Fruit fly (Drosophila melanogaster) whole organism, embryonic: ENCODE measurements around the gene CG44040.
A peak's percentile ranks its signal among the peaks of the same experiment; 100 is the strongest.

Experiments used
- B-H2 ChIP-seq: fragments of 200-800 bp; sonication (Bioruptor generic); optimal IDR thresholded peaks from 2 replicates; lab custom pipeline; 2018; ENCODE audit warnings: missing biosample characterization, mild to moderate bottlenecking, missing genetic modification characterization
- CG11504 ChIP-seq: fragments of 200-800 bp; sonication (Bioruptor generic); optimal IDR thresholded peaks from 3 replicates; lab custom pipeline; 2019; ENCODE audit warnings: missing biosample characterization, mild to moderate bottlenecking, missing genetic modification characterization, moderate library complexity
- CG12769 ChIP-seq: fragments of 200-800 bp; sonication (Bioruptor generic); optimal IDR thresholded peaks from 2 replicates; lab custom pipeline; 2019; ENCODE audit warnings: missing biosample characterization, mild to moderate bottlenecking, missing genetic modification characterization, moderate library complexity
- CG13287 ChIP-seq: fragments of 200-800 bp; sonication (Bioruptor generic); IDR thresholded peaks from 2 replicates; pipeline ENCODE4 v1.3.6; 2022; ENCODE audit warnings: missing biosample characterization, missing genetic modification characterization; ENCODE audit not compliant: partially characterized antibody
- CG13624 ChIP-seq: fragments of 200-800 bp; sonication (Bioruptor generic); optimal IDR thresholded peaks from 2 replicates; lab custom pipeline; 2016; ENCODE audit warnings: missing biosample characterization, missing genetic modification characterization
- CG16813 ChIP-seq: fragments of 200-800 bp; sonication (Bioruptor generic); IDR thresholded peaks from 3 replicates; pipeline ENCODE4 v1.3.6; 2022; ENCODE audit warnings: missing biosample characterization, missing genetic modification characterization; ENCODE audit not compliant: partially characterized antibody
- CG17328 ChIP-seq: fragments of 200-800 bp; sonication (Bioruptor generic); IDR thresholded peaks from 2 replicates; pipeline ENCODE4 v1.3.6; 2022; ENCODE audit warnings: missing biosample characterization, missing genetic modification characterization
- CG18764 ChIP-seq: fragments of 200-800 bp; sonication (Bioruptor generic); optimal IDR thresholded peaks from 3 replicates; lab custom pipeline; 2016; ENCODE audit warnings: missing biosample characterization, missing genetic modification characterization
- CG2129 ChIP-seq: fragments of 200-800 bp; sonication (Bioruptor generic); IDR thresholded peaks from 2 replicates; pipeline ENCODE4 v1.3.6; 2022; ENCODE audit warnings: missing biosample characterization, missing genetic modification characterization; ENCODE audit not compliant: partially characterized antibody
- CG30020 ChIP-seq: fragments of 200-800 bp; optimal IDR thresholded peaks from 2 replicates; lab custom pipeline; 2019; ENCODE audit warnings: missing biosample characterization, mild to moderate bottlenecking, missing genetic modification characterization, moderate library complexity
- CG31224 ChIP-seq: fragments of 200-800 bp; sonication (Bioruptor generic); IDR thresholded peaks from 2 replicates; pipeline ENCODE4 v1.3.6; 2022; ENCODE audit warnings: missing biosample characterization, missing genetic modification characterization
- CG3726 ChIP-seq: fragments of 200-800 bp; sonication (Bioruptor generic); IDR thresholded peaks from 3 replicates; pipeline ENCODE4, ENCODE4 v1.3.6; 2022; ENCODE audit warnings: missing biosample characterization, missing genetic modification characterization
- CG6272 ChIP-seq: fragments of 200-800 bp; sonication (Bioruptor generic); IDR thresholded peaks from 2 replicates; pipeline ENCODE4 v1.3.6; 2022; ENCODE audit warnings: missing biosample characterization, missing genetic modification characterization
- CG6683 ChIP-seq: fragments of 200-800 bp; sonication (Bioruptor generic); optimal IDR thresholded peaks from 2 replicates; lab custom pipeline; 2017; ENCODE audit warnings: missing biosample characterization, mild to moderate bottlenecking, missing genetic modification characterization, missing genetic modification reagents
- CG6765 ChIP-seq: fragments of 200-800 bp; sonication (Bioruptor generic); optimal IDR thresholded peaks from 3 replicates; lab custom pipeline; 2017; ENCODE audit warnings: missing biosample characterization, mild to moderate bottlenecking, missing genetic modification characterization
- CG7357 ChIP-seq: fragments of 200-800 bp; sonication (Bioruptor generic); IDR thresholded peaks from 3 replicates; pipeline ENCODE4 v1.3.6; 2022; ENCODE audit warnings: missing biosample characterization, missing genetic modification characterization
- CG7786 ChIP-seq: fragments of 200-800 bp; sonication (Bioruptor generic); optimal IDR thresholded peaks from 2 replicates; lab custom pipeline; 2016; ENCODE audit warnings: missing biosample characterization, missing genetic modification characterization
- CG8281 ChIP-seq: fragments of 200-800 bp; sonication (Bioruptor generic); optimal IDR thresholded peaks from 2 replicates; lab custom pipeline; 2018; ENCODE audit warnings: missing biosample characterization, mild to moderate bottlenecking, missing genetic modification characterization, moderate library complexity
- CG9797 ChIP-seq: fragments of 200-800 bp; sonication (Bioruptor generic); optimal IDR thresholded peaks from 3 replicates; lab custom pipeline; 2018; ENCODE audit warnings: missing biosample characterization, mild to moderate bottlenecking, missing genetic modification characterization
- CG9932 ChIP-seq: fragments of 200-800 bp; sonication (Bioruptor generic); IDR thresholded peaks from 2 replicates; pipeline ENCODE4 v1.3.6; 2022; ENCODE audit warnings: missing biosample characterization, missing genetic modification characterization
- Dll ChIP-seq: fragments of 200-800 bp; sonication (Bioruptor generic); IDR thresholded peaks from 4 replicates; pipeline ENCODE4 v1.3.6; 2022; ENCODE audit warnings: missing biosample characterization, missing genetic modification characterization; ENCODE audit not compliant: partially characterized antibody
- Doc3 ChIP-seq: fragments of 200-800 bp; sonication (Bioruptor generic); IDR thresholded peaks from 3 replicates; pipeline ENCODE4 v1.3.6; 2022; ENCODE audit warnings: missing biosample characterization, missing genetic modification characterization; ENCODE audit not compliant: partially characterized antibody
- Dp ChIP-seq: fragments of 200-800 bp; sonication (Bioruptor generic); optimal IDR thresholded peaks from 2 replicates; lab custom pipeline; 2018; ENCODE audit warnings: missing biosample characterization, mild to moderate bottlenecking, missing genetic modification characterization, moderate library complexity
- ERR ChIP-seq: fragments of 200-800 bp; sonication (Bioruptor generic); optimal IDR thresholded peaks from 2 replicates; lab custom pipeline; 2016; ENCODE audit warnings: missing biosample characterization, missing genetic modification characterization
- Eip74EF ChIP-seq, 2 experiments: fragments of 200-800 bp in 1 of 2; fragments of >200 bp in 1 of 2; sonication (Bioruptor generic) in 1 of 2; optimal IDR thresholded peaks; 2 replicates each; lab custom pipeline; 2017 to 2019; ENCODE audit warnings: missing biosample characterization in 2 of 2, missing genetic modification characterization in 2 of 2, mild to moderate bottlenecking in 1 of 2, moderate library complexity in 1 of 2
- Hr39 ChIP-seq: fragments of >200 bp; optimal IDR thresholded peaks from 2 replicates; lab custom pipeline; 2017
- NfI ChIP-seq: fragments of 200-800 bp; sonication (Bioruptor generic); optimal IDR thresholded peaks from 3 replicates; lab custom pipeline; 2018; ENCODE audit warnings: missing biosample characterization, mild to moderate bottlenecking, missing genetic modification characterization, moderate library complexity
- Oaz ChIP-seq: fragments of 200-800 bp; sonication (Bioruptor generic); IDR thresholded peaks from 2 replicates; pipeline ENCODE4 v1.3.6; 2022; ENCODE audit warnings: missing biosample characterization, missing genetic modification characterization
- Ptx1 ChIP-seq: fragments of 200-800 bp; sonication (Bioruptor generic); IDR thresholded peaks from 2 replicates; pipeline ENCODE4 v1.3.6; 2022; ENCODE audit warnings: missing biosample characterization, missing genetic modification characterization
- Sry-δ ChIP-seq: fragments of 200-800 bp; sonication (Bioruptor generic); optimal IDR thresholded peaks from 2 replicates; lab custom pipeline; 2016; ENCODE audit warnings: missing biosample characterization, missing genetic modification characterization
- Usf ChIP-seq: fragments of 200-800 bp; sonication (Bioruptor generic); optimal IDR thresholded peaks from 2 replicates; lab custom pipeline; 2017; ENCODE audit warnings: missing genotype, missing biosample characterization, missing genetic modification characterization
- bowl ChIP-seq: fragments of 200-800 bp; sonication (Bioruptor generic); IDR thresholded peaks from 2 replicates; pipeline ENCODE4 v1.3.6; 2022; ENCODE audit warnings: missing biosample characterization, missing genetic modification characterization
- bsh ChIP-seq, 2 experiments: fragments of 200-800 bp; sonication (Bioruptor generic); optimal IDR thresholded peaks; 2 replicates each; lab custom pipeline; 2017 to 2018; ENCODE audit warnings: mild to moderate bottlenecking in 2 of 2, missing biosample characterization in 2 of 2, missing genetic modification characterization in 2 of 2, moderate library complexity in 1 of 2
- emc ChIP-seq: fragments of 200-800 bp; sonication (Bioruptor generic); optimal IDR thresholded peaks from 2 replicates; lab custom pipeline; 2016; ENCODE audit warnings: missing biosample characterization, missing genetic modification characterization
- fd102C ChIP-seq: fragments of 200-800 bp; sonication (Bioruptor generic); optimal IDR thresholded peaks from 2 replicates; lab custom pipeline; 2018; ENCODE audit warnings: missing biosample characterization, mild to moderate bottlenecking, missing genetic modification characterization, moderate library complexity
- fd96Cb ChIP-seq: fragments of 200-800 bp; sonication (Bioruptor generic); optimal IDR thresholded peaks from 2 replicates; lab custom pipeline; 2018; ENCODE audit warnings: missing biosample characterization, mild to moderate bottlenecking, missing genetic modification characterization, moderate library complexity
- gcm2 ChIP-seq: fragments of 200-800 bp; sonication (Bioruptor generic); optimal IDR thresholded peaks from 2 replicates; lab custom pipeline; 2016; ENCODE audit warnings: missing biosample characterization, missing genetic modification characterization
- gem ChIP-seq: fragments of 200-800 bp; sonication (Bioruptor generic); optimal IDR thresholded peaks from 2 replicates; lab custom pipeline; 2019; ENCODE audit warnings: missing biosample characterization, mild to moderate bottlenecking, missing genetic modification characterization, moderate library complexity
- hb ChIP-seq: fragments of 200-800 bp; sonication (Bioruptor generic); IDR thresholded peaks from 3 replicates; pipeline ENCODE4 v1.3.6; 2022; ENCODE audit warnings: missing biosample characterization, missing genetic modification characterization; ENCODE audit not compliant: partially characterized antibody
- hbn ChIP-seq: fragments of 200-800 bp; sonication (Bioruptor generic); IDR thresholded peaks from 2 replicates; pipeline ENCODE4 v1.3.6; 2022; ENCODE audit warnings: missing biosample characterization, missing genetic modification characterization; ENCODE audit not compliant: partially characterized antibody
- knrl ChIP-seq: fragments of 200-800 bp; sonication (Bioruptor generic); IDR thresholded peaks from 3 replicates; pipeline ENCODE4 v1.3.6; 2022; ENCODE audit warnings: missing biosample characterization, missing genetic modification characterization; ENCODE audit not compliant: partially characterized antibody
- mld ChIP-seq: fragments of 200-800 bp; sonication (Bioruptor generic); IDR thresholded peaks from 3 replicates; pipeline ENCODE4 v1.3.6; 2022; ENCODE audit warnings: missing biosample characterization, missing genetic modification characterization; ENCODE audit not compliant: partially characterized antibody
- prd ChIP-seq, 3 experiments: fragments of >200 bp in 2 of 3; fragments of 200-800 bp in 1 of 3; sonication (Bioruptor generic) in 1 of 3; optimal IDR thresholded peaks in 2 of 3; IDR thresholded peaks in 1 of 3; 2 replicates in 2 of 3; 3 replicates in 1 of 3; pipeline versions ENCODE4 v1.3.6 to Lab custom; 2017 to 2022; ENCODE audit warnings: missing biosample characterization in 1 of 3, missing genetic modification characterization in 1 of 3
- sob ChIP-seq: fragments of 200-800 bp; sonication (Bioruptor generic); IDR thresholded peaks from 2 replicates; pipeline ENCODE4 v1.3.6; 2022; ENCODE audit warnings: missing biosample characterization, missing genetic modification characterization
- sug ChIP-seq: fragments of 200-800 bp; optimal IDR thresholded peaks from 2 replicates; lab custom pipeline; 2019; ENCODE audit warnings: missing biosample characterization, mild to moderate bottlenecking, missing genetic modification characterization, moderate library complexity
- tna ChIP-seq: fragments of 200-800 bp; sonication (Bioruptor generic); IDR thresholded peaks from 2 replicates; pipeline ENCODE4 v1.3.6; 2022; ENCODE audit warnings: missing biosample characterization, missing genetic modification characterization; ENCODE audit not compliant: partially characterized antibody
- toy ChIP-seq: fragments of 200-800 bp; sonication (Bioruptor generic); IDR thresholded peaks from 2 replicates; pipeline ENCODE4 v1.3.6; 2022; ENCODE audit warnings: missing biosample characterization, missing genetic modification characterization
- unc-4 ChIP-seq: fragments of 200-800 bp; sonication (Bioruptor generic); IDR thresholded peaks from 2 replicates; pipeline ENCODE4 v1.3.6; 2022; ENCODE audit warnings: missing biosample characterization, missing genetic modification characterization; ENCODE audit not compliant: partially characterized antibody
- vnd ChIP-seq: fragments of 200-800 bp; sonication (Bioruptor generic); IDR thresholded peaks from 3 replicates; pipeline ENCODE4 v1.3.6; 2022; ENCODE audit warnings: missing biosample characterization, missing genetic modification characterization; ENCODE audit not compliant: partially characterized antibody
- zfh1 ChIP-seq: fragments of 200-800 bp; sonication (Bioruptor generic); IDR thresholded peaks from 3 replicates; pipeline ENCODE4 v1.3.6; 2022; ENCODE audit warnings: missing biosample characterization, missing genetic modification characterization

The CG44040 gene

DNA sequence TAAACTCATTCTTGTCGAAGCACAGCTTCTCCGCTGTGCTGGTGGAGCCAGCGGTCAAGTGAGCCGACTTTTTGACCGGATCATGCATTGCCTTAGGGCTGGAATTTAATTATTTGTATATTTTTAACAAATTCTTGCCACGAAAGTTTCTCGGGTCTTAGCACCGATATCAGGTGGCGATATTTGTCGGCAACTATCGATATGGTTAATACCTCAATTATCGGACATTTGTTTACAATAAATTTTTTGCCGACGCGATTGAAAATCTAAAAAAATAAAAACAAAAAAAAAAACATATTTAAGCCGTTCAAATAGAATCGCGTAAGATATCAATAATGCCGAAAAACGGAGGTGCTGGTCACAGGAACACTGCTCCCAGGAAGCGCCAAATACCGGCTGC is 41.3 kb downstream of the CG44040 start, which contains the start of the genes Cog2 and Trax (continued):
- no peak for TF ChIP-seq prd (optimal IDR thresholded peaks at IDR 0.05; lab: Kevin White, UChicago)
- TF ChIP-seq prd (GFP tag; IDR thresholded peaks at IDR 0.05; lab: Robert Waterston, UW), result no peak
- peak; percentile 95 for TF ChIP-seq unc-4
- TF ChIP-seq Hr39 (lab: Kevin White, UChicago), result no peak
- peak; percentile 71; the same call in 2 of the 3 replicates for TF ChIP-seq mld
- TF ChIP-seq ERR (GFP tag; lab: Kevin White, UChicago), result no peak
- TF ChIP-seq CG18764 (GFP tag; lab: Kevin White, UChicago), result no peak
- TF ChIP-seq tna (GFP tag; lab: Robert Waterston, UW), result peak; percentile 78
- TF ChIP-seq CG7357 (GFP tag; lab: Robert Waterston, UW), result no peak
- TF ChIP-seq CG13624 (GFP tag; lab: Kevin White, UChicago), result no peak
- peak; percentile 94 for TF ChIP-seq Doc3 (GFP tag; lab: Robert Waterston, UW)
- no peak for TF ChIP-seq sug (tag; lab: Kevin White, UChicago)
- peak; percentile 77 for TF ChIP-seq knrl (GFP tag; lab: Robert Waterston, UW)
- no peak for TF ChIP-seq fd102C (GFP tag; lab: Kevin White, UChicago)
- TF ChIP-seq bsh (GFP tag; optimal IDR thresholded peaks at IDR 0.05; lab: Kevin White, UChicago), result no peak
- TF ChIP-seq Ptx1 (GFP tag; lab: Robert Waterston, UW), result no peak
- TF ChIP-seq emc, result no peak
- no peak for TF ChIP-seq Usf (GFP tag; lab: Kevin White, UChicago)
- no peak for TF ChIP-seq NfI
- no peak for TF ChIP-seq CG3726 (GFP tag; lab: Robert Waterston, UW)
- no peak for TF ChIP-seq CG30020
- no peak for TF ChIP-seq CG6272
- no peak for TF ChIP-seq Eip74EF (GFP tag; optimal IDR thresholded peaks at IDR 0.05; lab: Kevin White, UChicago)
- TF ChIP-seq gcm2 (GFP tag; lab: Kevin White, UChicago), result no peak
- peak; percentile 77 for TF ChIP-seq CG16813 (GFP tag; lab: Robert Waterston, UW)
- no peak for TF ChIP-seq B-H2 (GFP tag; lab: Kevin White, UChicago)
- TF ChIP-seq hbn (GFP tag; lab: Robert Waterston, UW), result peak; percentile 83
- TF ChIP-seq vnd (GFP tag; lab: Robert Waterston, UW), result peak; percentile 82
- TF ChIP-seq CG13287 (GFP tag; lab: Robert Waterston, UW), result peak; percentile 95
- TF ChIP-seq CG31224 (GFP tag; lab: Robert Waterston, UW), result no peak
- no peak for TF ChIP-seq Oaz
- TF ChIP-seq toy (GFP tag; lab: Robert Waterston, UW), result no peak
- TF ChIP-seq CG9932 (GFP tag; lab: Robert Waterston, UW), result no peak
- peak; percentile 75 for TF ChIP-seq hb (GFP tag; lab: Robert Waterston, UW)
- TF ChIP-seq bowl, result no peak
- no peak for TF ChIP-seq CG12769 (tag; lab: Kevin White, UChicago)
- TF ChIP-seq Sry-δ, result peak; percentile 75
- TF ChIP-seq CG6765, result no peak
- TF ChIP-seq Dll, result peak; percentile 94
- no peak for TF ChIP-seq CG17328 (GFP tag; lab: Robert Waterston, UW)
- no peak for TF ChIP-seq CG8281 (tag; lab: Kevin White, UChicago)
- no peak for TF ChIP-seq CG7786
- TF ChIP-seq Dp (GFP tag; lab: Kevin White, UChicago), result peak; percentile 18
- peak; percentile 83 for TF ChIP-seq CG2129
- no peak for TF ChIP-seq zfh1 (GFP tag; lab: Robert Waterston, UW)
- no peak for TF ChIP-seq fd96Cb (tag; lab: Kevin White, UChicago)
- TF ChIP-seq gem, result no peak
- no peak for TF ChIP-seq CG11504 (tag; lab: Kevin White, UChicago)
- no peak for TF ChIP-seq sob (GFP tag; lab: Robert Waterston, UW)
- TF ChIP-seq CG9797 (GFP tag; lab: Kevin White, UChicago), result peak; percentile 5
- TF ChIP-seq CG6683 (GFP tag; lab: Kevin White, UChicago), result no peak
